Fruit fly (Drosophila melanogaster): ENCODE results near the gene CtIP.
A peak's percentile ranks its signal among the peaks of the same experiment; 100 is the strongest.

The CtIP gene

DNA sequence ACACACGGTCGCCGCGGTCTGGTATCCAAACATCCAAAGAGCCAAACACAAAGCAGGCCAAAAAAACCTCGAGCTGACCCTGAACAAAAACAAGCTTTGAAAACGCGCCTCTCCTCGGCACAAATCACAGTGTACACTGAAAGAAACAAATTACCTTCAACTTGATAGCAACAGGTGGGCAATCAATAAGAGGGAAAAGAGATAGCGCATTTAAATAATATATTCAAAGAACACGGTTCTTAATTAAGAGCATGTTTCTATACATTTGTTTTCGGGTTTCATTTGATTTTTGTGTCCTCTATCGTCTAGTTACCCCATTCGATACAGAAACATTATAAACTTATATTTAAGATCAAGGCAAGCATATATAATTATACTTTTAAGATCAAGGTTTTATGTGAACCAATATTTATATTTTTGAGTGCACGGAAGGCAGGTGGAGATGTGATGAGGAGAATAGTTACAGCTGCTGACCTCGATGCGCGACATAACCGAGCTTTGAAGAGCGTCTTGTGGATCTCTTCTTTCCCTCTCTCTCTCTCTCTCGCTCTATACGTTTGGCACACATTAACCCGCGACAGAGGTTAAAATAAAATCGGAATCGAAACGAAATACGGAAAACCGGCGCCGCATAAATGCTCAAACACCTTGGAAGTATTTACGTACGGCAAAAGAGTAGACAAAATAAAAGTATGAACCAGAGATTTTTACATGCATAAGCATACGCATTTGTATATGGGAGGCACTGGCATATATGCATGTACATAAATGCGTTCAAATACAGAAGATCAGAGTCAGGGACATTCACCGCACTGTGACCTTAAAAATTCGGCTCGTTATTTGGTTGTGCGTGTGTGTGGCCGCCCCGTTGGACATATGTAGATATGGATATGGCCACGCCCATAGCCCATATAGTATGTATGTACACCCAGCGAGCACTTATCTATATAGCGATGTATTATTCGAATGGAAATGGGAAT lies 37.5 kb upstream of the CtIP start (continued):
- TF ChIP-seq CrebB (tag; optimal IDR thresholded peaks at IDR 0.05) (peak; percentile 71), gce (GFP tag; IDR thresholded peaks at IDR 0.05) (peak; percentile 51; the same call in 1 of the 3 replicates), cas (GFP tag; IDR thresholded peaks at IDR 0.05) (no peak), crc (GFP tag; optimal IDR thresholded peaks at IDR 0.05) (peak; percentile 52), gsb (GFP tag; IDR thresholded peaks at IDR 0.05) (peak; percentile 73), CG30403 (GFP tag; optimal IDR thresholded peaks at IDR 0.05) (peak; percentile 91), chif (GFP tag; optimal IDR thresholded peaks at IDR 0.05) (peak; percentile 56 to 72), pfk (GFP tag; optimal IDR thresholded peaks at IDR 0.05) (no peak), Nf-YB (GFP tag; optimal IDR thresholded peaks at IDR 0.05) (peak; percentile 69), gsb-n (tag; optimal IDR thresholded peaks at IDR 0.05) (peak; percentile 76), CG6254 (GFP tag; optimal IDR thresholded peaks at IDR 0.05) (peak; percentile 44), CG1603 (tag; optimal IDR thresholded peaks at IDR 0.05) (peak; percentile 55), Sry-δ (GFP tag; optimal IDR thresholded peaks at IDR 0.05) (peak; percentile 26), Six4 (GFP tag; optimal IDR thresholded peaks at IDR 0.05) (peak; percentile 69), CG30020 (tag; optimal IDR thresholded peaks at IDR 0.05) (peak; percentile 66), NC2β (GFP tag; optimal IDR thresholded peaks at IDR 0.05) (peak; percentile 50), peb (GFP tag; IDR thresholded peaks at IDR 0.05) (peak; percentile 51; the same call in 1 of the 2 replicates), CG17802 (tag; optimal IDR thresholded peaks at IDR 0.05) (peak; percentile 56), CG9727 (GFP tag; optimal IDR thresholded peaks at IDR 0.05) (peak; percentile 78), CG16779 (GFP tag; IDR thresholded peaks at IDR 0.05) (no peak), CG9437 (GFP tag; optimal IDR thresholded peaks at IDR 0.05) (peak; percentile 86), gcm2 (GFP tag; optimal IDR thresholded peaks at IDR 0.05) (peak; percentile 83), CG17186 (GFP tag; optimal IDR thresholded peaks at IDR 0.05) (peak; percentile 26), dpn (GFP tag; optimal IDR thresholded peaks at IDR 0.05) (peak; percentile 77 to 84), stwl (tag; optimal IDR thresholded peaks at IDR 0.05) (no peak), CG10147 (GFP tag; optimal IDR thresholded peaks at IDR 0.05) (peak; percentile 81), Atf3 (GFP tag; optimal IDR thresholded peaks at IDR 0.05) (peak; percentile 41), kni (GFP tag; optimal IDR thresholded peaks at IDR 0.05) (peak; percentile 77), CG7987 (GFP tag; optimal IDR thresholded peaks at IDR 0.05) (peak; percentile 35), CG2116 (GFP tag; optimal IDR thresholded peaks at IDR 0.05) (peak; percentile 39), gfzf (GFP tag; optimal IDR thresholded peaks at IDR 0.05) (no peak), nerfin-1 (tag; optimal IDR thresholded peaks at IDR 0.05) (peak; percentile 84), Fer2 (tag; optimal IDR thresholded peaks at IDR 0.05) (peak; percentile 50), ind (GFP tag; optimal IDR thresholded peaks at IDR 0.05) (peak; percentile 85), CG11695 (GFP tag; IDR thresholded peaks at IDR 0.05) (peak; percentile 82), pum (GFP tag; optimal IDR thresholded peaks at IDR 0.05) (peak; percentile 65), so (GFP tag; IDR thresholded peaks at IDR 0.05) (peak; percentile 86), toy (GFP tag; IDR thresholded peaks at IDR 0.05) (no peak), CG34376 (GFP tag; optimal IDR thresholded peaks at IDR 0.05) (peak; percentile 71), Jarid2 (GFP tag; optimal IDR thresholded peaks at IDR 0.05) (peak; percentile 66), CG31365 (tag; optimal IDR thresholded peaks at IDR 0.05) (peak; percentile 62), slp2 (GFP tag; optimal IDR thresholded peaks at IDR 0.05) (peak; percentile 57), PHDP (tag; optimal IDR thresholded peaks at IDR 0.05) (peak; percentile 90), CG16815 (GFP tag; optimal IDR thresholded peaks at IDR 0.05) (peak; percentile 60), salm (tag; optimal IDR thresholded peaks at IDR 0.05) (peak; percentile 77), Fer1 (GFP tag; optimal IDR thresholded peaks at IDR 0.05) (peak; percentile 85), NFAT (GFP tag; IDR thresholded peaks at IDR 0.05) (peak; percentile 57; the same call in 1 of the 2 replicates), bcd (GFP tag; optimal IDR thresholded peaks at IDR 0.05) (peak; percentile 89)
